Fruit fly (Drosophila melanogaster): ENCODE measurements around the gene CG1983.

DNA sequence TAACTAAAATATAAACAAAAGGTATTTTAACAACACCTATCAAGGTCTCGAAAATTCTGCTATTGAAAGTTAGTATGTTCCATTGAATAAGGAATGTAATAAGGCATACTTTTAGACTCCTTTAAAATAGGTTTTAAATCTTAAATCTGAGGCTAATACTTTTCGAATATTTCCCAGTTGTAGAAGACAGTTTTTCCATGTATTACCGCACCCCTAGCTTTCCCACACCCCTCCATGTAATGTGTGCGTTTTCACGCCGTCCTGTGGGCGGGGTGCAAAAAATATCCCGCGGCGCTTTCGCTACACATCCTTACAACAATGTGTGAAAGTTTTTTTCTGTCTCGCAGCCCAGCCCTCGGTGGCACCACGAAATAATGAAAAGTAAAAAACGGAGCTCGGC, 47.1 kb upstream of the CG1983 start:
- no peak for TF ChIP-seq jim (GFP tag; optimal IDR thresholded peaks at IDR 0.05)
- no peak for TF ChIP-seq rgr (GFP tag; optimal IDR thresholded peaks at IDR 0.05)
- TF ChIP-seq GATAd (GFP tag; optimal IDR thresholded peaks at IDR 0.05) = no peak
- no peak for TF ChIP-seq Hr78 (GFP tag; optimal IDR thresholded peaks at IDR 0.05)
- no peak for TF ChIP-seq pan (optimal IDR thresholded peaks at IDR 0.05)
- TF ChIP-seq psq (GFP tag; optimal IDR thresholded peaks at IDR 0.05) = no peak
- TF ChIP-seq br (GFP tag; optimal IDR thresholded peaks at IDR 0.05) = no peak
- TF ChIP-seq ey (GFP tag; optimal IDR thresholded peaks at IDR 0.05) = no peak
- TF ChIP-seq Mio (GFP tag; optimal IDR thresholded peaks at IDR 0.05) = no peak

All from whole organism, wandering third instar larva.